Fruit fly (Drosophila melanogaster) whole organism, embryonic: Measurements from ENCODE around the gene CG17177.

Experiments used
- Antp ChIP-seq: fragments of 200-800 bp; sonication (Bioruptor generic); optimal IDR thresholded peaks from 3 replicates; lab custom pipeline; 2016; ENCODE audit warnings: missing biosample characterization, missing genetic modification characterization
- Atf6 ChIP-seq: fragments of 200-800 bp; sonication (Bioruptor generic); IDR thresholded peaks from 2 replicates; pipeline ENCODE4 v1.3.6; 2022; ENCODE audit warnings: missing biosample characterization, missing genetic modification characterization
- B-H2 ChIP-seq: fragments of 200-800 bp; sonication (Bioruptor generic); optimal IDR thresholded peaks from 2 replicates; lab custom pipeline; 2018; ENCODE audit warnings: missing biosample characterization, mild to moderate bottlenecking, missing genetic modification characterization
- Blimp-1 ChIP-seq: fragments of 200-800 bp; sonication (Bioruptor generic); optimal IDR thresholded peaks from 3 replicates; lab custom pipeline; 2018; ENCODE audit warnings: missing biosample characterization, missing genetic modification characterization, mild to moderate bottlenecking, moderate library complexity, missing genetic modification reagents
- CG11093 ChIP-seq: fragments of 200-800 bp; sonication (Bioruptor generic); IDR thresholded peaks from 3 replicates; pipeline ENCODE4 v1.3.6; 2022; ENCODE audit warnings: missing biosample characterization, missing genetic modification characterization
- CG12236 ChIP-seq: fragments of 200-800 bp; sonication (Bioruptor generic); optimal IDR thresholded peaks from 2 replicates; lab custom pipeline; 2016; ENCODE audit warnings: missing biosample characterization, missing genetic modification characterization
- CG12391 ChIP-seq: fragments of 200-800 bp; sonication (Bioruptor generic); optimal IDR thresholded peaks from 3 replicates; lab custom pipeline; 2018; ENCODE audit warnings: missing biosample characterization, mild to moderate bottlenecking, missing genetic modification characterization, moderate library complexity
- CG13894 ChIP-seq: fragments of 200-800 bp; sonication (Bioruptor generic); optimal IDR thresholded peaks from 3 replicates; lab custom pipeline; 2018; ENCODE audit warnings: missing biosample characterization, mild to moderate bottlenecking, missing genetic modification characterization, moderate library complexity
- CG16863 ChIP-seq: fragments of 200-800 bp; sonication (Bioruptor generic); optimal IDR thresholded peaks from 3 replicates; lab custom pipeline; 2016; ENCODE audit warnings: missing biosample characterization, missing genetic modification characterization
- CG17359 ChIP-seq: fragments of 200-800 bp; sonication (Bioruptor generic); optimal IDR thresholded peaks from 3 replicates; lab custom pipeline; 2018; ENCODE audit warnings: missing biosample characterization, mild to moderate bottlenecking, missing genetic modification characterization, moderate library complexity
- CG17385 ChIP-seq: fragments of 200-800 bp; sonication (Bioruptor generic); optimal IDR thresholded peaks from 3 replicates; lab custom pipeline; 2018; ENCODE audit warnings: missing biosample characterization, mild to moderate bottlenecking, missing genetic modification characterization
- CG18619 ChIP-seq: fragments of 200-800 bp; sonication (Bioruptor generic); optimal IDR thresholded peaks from 3 replicates; lab custom pipeline; 2017; ENCODE audit warnings: missing biosample characterization, mild to moderate bottlenecking, missing genetic modification characterization
- CG2875 ChIP-seq: fragments of 200-800 bp; sonication (Bioruptor generic); optimal IDR thresholded peaks from 2 replicates; lab custom pipeline; 2017; ENCODE audit warnings: missing biosample characterization, mild to moderate bottlenecking, missing genetic modification characterization, missing genetic modification reagents
- CG32772 ChIP-seq: fragments of 200-800 bp; sonication (Bioruptor generic); IDR thresholded peaks from 2 replicates; pipeline ENCODE4 v1.3.6; 2022; ENCODE audit warnings: missing biosample characterization, missing genetic modification characterization
- CG34376 ChIP-seq: fragments of 200-800 bp; sonication (Bioruptor generic); optimal IDR thresholded peaks from 2 replicates; lab custom pipeline; 2018; ENCODE audit warnings: missing biosample characterization, mild to moderate bottlenecking, missing genetic modification characterization
- CG4617 ChIP-seq: fragments of 200-800 bp; sonication (Bioruptor generic); optimal IDR thresholded peaks from 3 replicates; lab custom pipeline; 2016; ENCODE audit warnings: missing biosample characterization, missing genetic modification characterization, borderline replicate concordance
- CG4820 ChIP-seq: fragments of 200-800 bp; sonication (Bioruptor generic); optimal IDR thresholded peaks from 3 replicates; lab custom pipeline; 2016; ENCODE audit warnings: missing biosample characterization, missing genetic modification characterization
- CG6272 ChIP-seq: fragments of 200-800 bp; sonication (Bioruptor generic); IDR thresholded peaks from 2 replicates; pipeline ENCODE4 v1.3.6; 2022; ENCODE audit warnings: missing biosample characterization, missing genetic modification characterization
- CG7987 ChIP-seq: fragments of 200-800 bp; sonication (Bioruptor generic); optimal IDR thresholded peaks from 2 replicates; lab custom pipeline; 2018; ENCODE audit warnings: missing biosample characterization, mild to moderate bottlenecking, missing genetic modification characterization, moderate library complexity
- CG8281 ChIP-seq: fragments of 200-800 bp; sonication (Bioruptor generic); optimal IDR thresholded peaks from 2 replicates; lab custom pipeline; 2018; ENCODE audit warnings: missing biosample characterization, mild to moderate bottlenecking, missing genetic modification characterization, moderate library complexity
- CG8478 ChIP-seq: fragments of >200 bp; optimal IDR thresholded peaks from 2 replicates; lab custom pipeline; 2018
- CG8765 ChIP-seq: fragments of 200-800 bp; sonication (Bioruptor generic); IDR thresholded peaks from 2 replicates; pipeline ENCODE4 v1.3.6; 2022; ENCODE audit warnings: missing biosample characterization, missing genetic modification characterization
- CkIIα-i1 ChIP-seq: fragments of 200-800 bp; sonication (Bioruptor generic); IDR thresholded peaks from 2 replicates; pipeline ENCODE4 v1.3.6; 2022; ENCODE audit warnings: missing biosample characterization, missing genetic modification characterization
- Dad ChIP-seq: fragments of 200-800 bp; sonication (Bioruptor generic); optimal IDR thresholded peaks from 3 replicates; lab custom pipeline; 2016; ENCODE audit warnings: missing biosample characterization, missing genetic modification characterization
- Fer3 ChIP-seq: fragments of 200-800 bp; sonication (Bioruptor generic); optimal IDR thresholded peaks from 2 replicates; lab custom pipeline; 2018; ENCODE audit warnings: missing biosample characterization, mild to moderate bottlenecking, missing genetic modification characterization, moderate library complexity
- HLH4C ChIP-seq: fragments of 200-800 bp; sonication (Bioruptor generic); IDR thresholded peaks from 3 replicates; pipeline ENCODE4 v1.3.6; 2022; ENCODE audit warnings: missing biosample characterization, missing genetic modification characterization; ENCODE audit not compliant: partially characterized antibody
- Lpt ChIP-seq: fragments of >200 bp; optimal IDR thresholded peaks from 2 replicates; lab custom pipeline; 2018; ENCODE audit warnings: missing biosample characterization, missing genetic modification characterization
- Mrtf ChIP-seq: fragments of 200-800 bp; sonication (Bioruptor generic); IDR thresholded peaks from 3 replicates; pipeline ENCODE4 v1.3.6; 2022; ENCODE audit warnings: missing biosample characterization, missing genetic modification characterization
- NC2β ChIP-seq: fragments of 200-800 bp; sonication (Bioruptor generic); optimal IDR thresholded peaks from 2 replicates; lab custom pipeline; 2016; ENCODE audit warnings: missing biosample characterization, missing genetic modification characterization
- Neu2 ChIP-seq: fragments of 200-800 bp; sonication (Bioruptor generic); optimal IDR thresholded peaks from 3 replicates; lab custom pipeline; 2016; ENCODE audit warnings: missing biosample characterization, missing genetic modification characterization, borderline replicate concordance
- Nf-YA ChIP-seq: fragments of 200-800 bp; sonication (Bioruptor generic); IDR thresholded peaks from 2 replicates; pipeline ENCODE4 v1.3.6; 2022; ENCODE audit warnings: missing biosample characterization, missing genetic modification characterization
- Stat92E ChIP-seq, 3 experiments: fragments of >200 bp in 2 of 3; fragments of 200-800 bp in 1 of 3; sonication (Bioruptor generic) in 1 of 3; optimal IDR thresholded peaks; 2 replicates each; lab custom pipeline; 2017 to 2019; ENCODE audit warnings: missing biosample characterization in 3 of 3, missing genetic modification characterization in 3 of 3, mild to moderate bottlenecking in 1 of 3, moderate library complexity in 1 of 3
- ac ChIP-seq: fragments of 200-800 bp; sonication (Bioruptor generic); optimal IDR thresholded peaks from 3 replicates; lab custom pipeline; 2017; ENCODE audit warnings: missing biosample characterization, mild to moderate bottlenecking, missing genetic modification characterization
- ap ChIP-seq: fragments of 200-800 bp; sonication (Bioruptor generic); IDR thresholded peaks from 2 replicates; pipeline ENCODE4 v1.3.6; 2022; ENCODE audit warnings: missing biosample characterization, missing genetic modification characterization
- chm ChIP-seq: fragments of 200-800 bp; sonication (Bioruptor generic); IDR thresholded peaks from 2 replicates; pipeline ENCODE4 v1.3.6; 2022; ENCODE audit warnings: missing biosample characterization, missing genetic modification characterization
- chn ChIP-seq: fragments of 200-800 bp; sonication (Bioruptor generic); optimal IDR thresholded peaks from 2 replicates; lab custom pipeline; 2016; ENCODE audit warnings: missing biosample characterization, missing genetic modification characterization
- gcm ChIP-seq: fragments of 200-800 bp; sonication (Bioruptor generic); optimal IDR thresholded peaks from 2 replicates; lab custom pipeline; 2019; ENCODE audit warnings: missing biosample characterization, mild to moderate bottlenecking, missing genetic modification characterization, moderate library complexity
- gcm2 ChIP-seq: fragments of 200-800 bp; sonication (Bioruptor generic); optimal IDR thresholded peaks from 2 replicates; lab custom pipeline; 2016; ENCODE audit warnings: missing biosample characterization, missing genetic modification characterization
- insv ChIP-seq, 2 experiments: fragments of 200-800 bp; sonication (Bioruptor generic); optimal IDR thresholded peaks; 3 replicates each; lab custom pipeline; 2016 to 2018; ENCODE audit warnings: missing biosample characterization in 2 of 2, missing genetic modification characterization in 2 of 2
- kay ChIP-seq: fragments of 200-800 bp; sonication (Bioruptor generic); optimal IDR thresholded peaks from 2 replicates; lab custom pipeline; 2016; ENCODE audit warnings: missing biosample characterization, missing genetic modification characterization
- knrl ChIP-seq: fragments of 200-800 bp; sonication (Bioruptor generic); IDR thresholded peaks from 3 replicates; pipeline ENCODE4 v1.3.6; 2022; ENCODE audit warnings: missing biosample characterization, missing genetic modification characterization; ENCODE audit not compliant: partially characterized antibody
- row ChIP-seq: fragments of 200-800 bp; sonication (Bioruptor generic); IDR thresholded peaks from 3 replicates; pipeline ENCODE4 v1.3.6; 2022; ENCODE audit warnings: missing biosample characterization, missing genetic modification characterization
- salm ChIP-seq: fragments of 200-800 bp; sonication (Bioruptor generic); optimal IDR thresholded peaks from 2 replicates; lab custom pipeline; 2018; ENCODE audit warnings: missing biosample characterization, mild to moderate bottlenecking, missing genetic modification characterization
- stc ChIP-seq: fragments of 200-800 bp; sonication (Bioruptor generic); IDR thresholded peaks from 2 replicates; pipeline ENCODE4 v1.3.6; 2022; ENCODE audit warnings: missing biosample characterization, missing genetic modification characterization
- tap ChIP-seq: fragments of 200-800 bp; optimal IDR thresholded peaks from 3 replicates; lab custom pipeline; 2019; ENCODE audit warnings: missing biosample characterization, mild to moderate bottlenecking, missing genetic modification characterization, moderate library complexity
- tll ChIP-seq, 2 experiments: fragments of 200-800 bp in 1 of 2; fragments of >200 bp in 1 of 2; sonication (Bioruptor generic) in 1 of 2; optimal IDR thresholded peaks; 2 replicates each; lab custom pipeline; 2017 to 2019; ENCODE audit warnings: missing biosample characterization in 2 of 2, missing genetic modification characterization in 2 of 2, mild to moderate bottlenecking in 1 of 2, moderate library complexity in 1 of 2
- trh ChIP-seq: fragments of 200-800 bp; sonication (Bioruptor generic); optimal IDR thresholded peaks from 2 replicates; lab custom pipeline; 2016; ENCODE audit warnings: missing biosample characterization, missing genetic modification characterization
- unpg ChIP-seq: fragments of 200-800 bp; sonication (Bioruptor generic); optimal IDR thresholded peaks from 3 replicates; lab custom pipeline; 2018; ENCODE audit warnings: missing biosample characterization, mild to moderate bottlenecking, missing genetic modification characterization, moderate library complexity
- usp ChIP-seq: fragments of >200 bp; optimal IDR thresholded peaks from 2 replicates; lab custom pipeline; 2017; ENCODE audit warnings: missing biosample characterization, missing genetic modification characterization
- vnd ChIP-seq: fragments of 200-800 bp; sonication (Bioruptor generic); IDR thresholded peaks from 3 replicates; pipeline ENCODE4 v1.3.6; 2022; ENCODE audit warnings: missing biosample characterization, missing genetic modification characterization; ENCODE audit not compliant: partially characterized antibody

CG17177 gene

DNA sequence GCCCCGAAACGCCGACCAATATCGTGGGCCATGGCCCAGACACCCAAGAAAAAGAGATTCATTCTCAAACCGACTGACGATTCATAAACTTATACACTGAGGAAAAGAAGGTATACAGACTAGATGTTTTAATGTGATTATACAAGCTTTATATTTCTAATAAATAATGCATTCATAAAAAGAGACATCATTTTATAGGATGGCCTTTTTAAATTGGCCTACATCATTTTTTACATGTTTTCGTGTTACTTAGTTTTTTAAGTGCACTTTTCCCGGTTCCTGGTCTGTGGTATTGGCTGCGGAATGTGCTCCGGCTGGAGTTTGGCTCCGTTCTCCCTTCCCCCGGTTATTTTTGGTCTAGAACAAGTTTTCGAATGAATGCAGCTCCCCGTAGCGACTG is 48.9 kb downstream of the CG17177 start (continued):
- no peak for TF ChIP-seq vnd (GFP tag; lab: Robert Waterston, UW)
- TF ChIP-seq gcm2 (GFP tag; lab: Kevin White, UChicago), result peak; percentile 53
- no peak for TF ChIP-seq knrl (GFP tag; lab: Robert Waterston, UW)
- TF ChIP-seq CG12391 (tag; lab: Kevin White, UChicago), result peak; percentile 91
- TF ChIP-seq HLH4C (GFP tag; lab: Robert Waterston, UW), result no peak
- TF ChIP-seq CG18619 (GFP tag; lab: Kevin White, UChicago), result peak; percentile 57
- peak; percentile 81 for TF ChIP-seq CG17359
- no peak for TF ChIP-seq Nf-YA
- TF ChIP-seq Dad (GFP tag; lab: Kevin White, UChicago), result peak; percentile 38
- TF ChIP-seq CG32772 (GFP tag; lab: Robert Waterston, UW), result peak; percentile 68; the same call in 1 of the 2 replicates
- peak; percentile 84 for TF ChIP-seq unpg (GFP tag; lab: Kevin White, UChicago)
- peak; percentile 21 for TF ChIP-seq CG4617 (GFP tag; lab: Kevin White, UChicago)
- no peak for TF ChIP-seq insv (GFP tag; optimal IDR thresholded peaks at IDR 0.05; lab: Kevin White, UChicago)
- TF ChIP-seq chn (GFP tag; lab: Kevin White, UChicago), result peak; percentile 66
- TF ChIP-seq CG12236 (GFP tag; lab: Kevin White, UChicago), result peak; percentile 74
- TF ChIP-seq usp (GFP tag; lab: Kevin White, UChicago), result no peak
- TF ChIP-seq salm (tag; lab: Kevin White, UChicago), result peak; percentile 66
- peak; percentile 50 for TF ChIP-seq trh (GFP tag; lab: Kevin White, UChicago)
- TF ChIP-seq CkIIα-i1 (GFP tag; lab: Robert Waterston, UW), result no peak
- TF ChIP-seq Antp (GFP tag; lab: Kevin White, UChicago), result peak; percentile 12
- TF ChIP-seq Lpt (GFP tag; lab: Kevin White, UChicago), result no peak
- peak; percentile 45; the same call in 1 of the 2 replicates for TF ChIP-seq CG8765 (GFP tag; lab: Robert Waterston, UW)
- TF ChIP-seq B-H2 (GFP tag; lab: Kevin White, UChicago), result no peak
- peak; percentile 48; the same call in 1 of the 2 replicates for TF ChIP-seq Atf6 (GFP tag; lab: Robert Waterston, UW)
- peak; percentile 80 for TF ChIP-seq tap
- peak; percentile 77 for TF ChIP-seq row (GFP tag; lab: Robert Waterston, UW)
- TF ChIP-seq CG7987 (GFP tag; lab: Kevin White, UChicago), result no peak
- peak; percentile 62 for TF ChIP-seq CG17385 (GFP tag; lab: Kevin White, UChicago)
- no peak for TF ChIP-seq CG8478 (lab: Kevin White, UChicago)
- TF ChIP-seq stc (GFP tag; lab: Robert Waterston, UW), result peak; percentile 27; the same call in 1 of the 2 replicates
- TF ChIP-seq CG4820, result peak; percentile 79
- no peak for TF ChIP-seq CG13894 (tag; lab: Kevin White, UChicago)
- TF ChIP-seq Fer3, result peak; percentile 52
- peak; percentile 49 for TF ChIP-seq CG8281 (tag; lab: Kevin White, UChicago)
- no peak for TF ChIP-seq CG34376 (GFP tag; lab: Kevin White, UChicago)
- peak; percentile 82 for TF ChIP-seq CG16863
- peak; percentile 83 for TF ChIP-seq gcm (GFP tag; lab: Kevin White, UChicago)
- TF ChIP-seq chm (GFP tag; lab: Robert Waterston, UW), result peak; percentile 57; the same call in 1 of the 2 replicates
- no peak; the same call in 2 of the 3 replicates for TF ChIP-seq Mrtf (GFP tag; lab: Robert Waterston, UW)
- peak; percentile 81 for TF ChIP-seq CG2875
- no peak for TF ChIP-seq CG6272 (GFP tag; lab: Robert Waterston, UW)
- TF ChIP-seq Stat92E (GFP tag; optimal IDR thresholded peaks at IDR 0.05; lab: Kevin White, UChicago), result peak in 1 of 3 experiments; percentile 75
- TF ChIP-seq Neu2 (GFP tag; lab: Kevin White, UChicago), result no peak
- peak; percentile 57 for TF ChIP-seq kay
- peak; percentile 22 for TF ChIP-seq ac (GFP tag; lab: Kevin White, UChicago)
- TF ChIP-seq CG11093 (GFP tag; lab: Robert Waterston, UW), result peak; percentile 66; the same call in 2 of the 3 replicates
- TF ChIP-seq NC2β, result peak; percentile 86
- TF ChIP-seq Blimp-1 (GFP tag; lab: Kevin White, UChicago), result peak; percentile 93
- peak; percentile 59; the same call in 1 of the 2 replicates for TF ChIP-seq ap (GFP tag; lab: Robert Waterston, UW)
- no peak for TF ChIP-seq tll (GFP tag; optimal IDR thresholded peaks at IDR 0.05; lab: Kevin White, UChicago)
